Worm (Caenorhabditis elegans) whole organism, dauer: ENCODE data around the gene F44B9.5.
"Not testable (repeated sequence)": the region's sequence is repeated elsewhere in the genome, so short reads cannot be mapped to it uniquely, and the experiment has no call there.

Experiments used
- unc-62 ChIP-seq: sonication (generic microtip); optimal IDR thresholded peaks from 2 replicates; lab custom pipeline; 2017; ENCODE audit warnings: missing biosample characterization, missing genetic modification reagents, missing genetic modification characterization

The F44B9.5 gene

DNA sequence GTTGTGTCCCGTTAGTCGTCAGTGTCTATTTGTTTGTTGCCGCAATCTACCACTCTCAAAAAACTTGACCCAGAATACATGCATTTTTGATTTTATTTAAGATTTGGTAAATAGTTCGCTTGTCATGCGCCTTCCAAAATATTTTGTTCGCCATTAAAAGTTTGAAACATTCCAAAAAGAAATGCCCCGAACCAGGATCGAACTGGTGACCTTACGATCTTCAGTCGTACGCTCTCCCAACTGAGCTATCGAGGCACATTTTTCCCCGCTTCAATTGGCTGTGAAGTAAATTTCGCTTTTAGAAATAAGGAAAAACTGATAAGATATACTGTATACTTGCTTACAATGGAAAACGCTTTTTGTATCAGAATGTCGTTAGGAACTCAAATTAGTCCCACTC, 38.0 kb downstream of the F44B9.5 start:
- TF ChIP-seq unc-62: no peak

DNA sequence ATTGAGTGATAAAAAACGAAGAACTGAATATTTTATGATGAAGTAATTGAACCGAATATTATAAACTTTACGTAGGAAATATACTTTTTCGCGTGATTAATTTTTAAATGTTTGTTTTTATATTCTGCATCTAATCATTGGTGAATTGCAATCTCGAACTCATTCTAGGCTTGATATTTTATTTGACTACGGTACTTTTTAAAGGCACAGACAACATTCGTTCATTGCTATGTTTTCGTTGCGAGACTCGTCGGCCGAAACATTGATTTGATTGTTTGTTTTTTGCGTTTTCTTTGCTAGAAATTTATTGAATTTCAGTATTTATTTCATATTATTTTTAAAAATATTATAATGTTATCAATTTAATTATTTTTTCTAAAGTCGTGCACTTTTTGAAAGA, 38.6 kb downstream of the F44B9.5 start, which contains the start of gene C06G4.4:
Gene C06G4.4 (minus strand): TSS at position 36 of the 400 bp plus-strand sequence.
- no peak for TF ChIP-seq unc-62

DNA sequence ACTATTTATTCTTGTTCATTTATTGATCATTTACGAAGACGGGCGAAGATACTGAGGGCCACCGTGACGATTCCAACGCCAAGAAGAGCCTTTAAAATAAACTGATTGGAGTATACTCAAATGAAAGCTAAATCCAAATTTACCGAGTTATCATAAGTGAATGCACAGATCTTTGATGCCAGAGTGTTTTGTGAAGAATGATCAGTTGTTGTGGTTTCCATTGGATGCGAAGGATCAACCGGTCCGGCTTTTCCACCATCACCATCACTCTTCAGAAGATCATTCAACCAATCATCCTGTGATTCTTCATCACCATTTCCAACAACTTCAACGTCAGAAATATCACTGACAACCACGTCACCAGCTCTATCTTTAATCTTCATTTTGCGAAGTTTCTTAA, 39.1 kb downstream of the F44B9.5 start:
- no peak for TF ChIP-seq unc-62

DNA sequence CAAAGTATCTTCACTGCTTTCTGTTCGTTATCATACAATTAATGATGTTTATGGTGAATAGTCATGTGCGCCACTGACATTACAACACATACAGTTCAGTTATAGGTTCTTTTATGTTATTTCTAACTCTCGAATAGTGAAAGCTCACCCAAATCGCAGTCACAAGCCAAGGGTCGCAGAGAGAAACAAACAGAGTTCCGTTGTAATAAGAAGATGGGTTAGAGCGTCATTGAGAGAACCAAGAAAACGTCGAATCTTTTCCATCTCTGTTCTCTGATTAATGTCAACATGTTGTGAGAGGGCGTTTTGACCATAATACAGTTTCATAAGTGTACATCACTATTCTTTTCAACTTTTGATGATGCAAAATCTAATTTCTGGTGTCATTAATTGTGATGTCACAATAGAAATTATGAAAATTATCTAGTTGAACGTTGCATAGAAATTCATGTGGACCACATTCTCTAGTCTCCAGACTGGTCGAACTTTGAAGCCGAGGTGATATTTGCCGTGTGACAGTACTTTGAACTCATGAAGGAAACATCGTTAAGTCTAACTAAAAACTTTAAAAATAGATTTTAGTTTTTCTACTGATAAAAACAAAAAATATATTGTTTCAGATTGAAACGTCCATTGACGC, 42.2 kb downstream of the F44B9.5 start:
- TF ChIP-seq unc-62: no peak

DNA sequence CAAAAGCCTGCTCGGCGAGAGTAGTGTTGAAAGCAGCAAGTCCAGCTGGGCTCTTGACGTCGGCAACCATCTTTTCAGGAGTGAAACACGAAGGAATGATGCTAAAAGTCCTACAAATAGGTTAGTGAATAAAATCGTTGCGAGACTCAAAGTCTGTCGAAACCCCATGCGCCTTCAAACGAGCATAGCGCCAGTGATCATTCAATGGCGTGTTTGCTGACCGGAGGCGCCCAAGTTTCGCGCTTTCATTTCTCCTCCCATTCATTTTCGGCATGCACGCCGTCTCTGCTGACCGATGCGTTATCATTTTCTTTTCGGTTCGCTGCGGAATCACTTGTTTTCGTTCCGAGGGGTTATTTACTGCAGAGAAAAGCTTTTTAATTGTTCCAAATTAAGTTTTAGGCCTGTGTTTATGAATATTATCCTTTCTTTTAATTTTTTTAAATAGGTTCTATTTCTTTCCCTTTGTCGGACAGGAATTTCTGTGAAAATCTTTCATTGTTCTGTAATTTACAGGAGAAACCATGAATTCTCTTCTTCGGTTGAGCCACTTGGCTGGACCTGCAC, 43.1 kb downstream of the F44B9.5 start, which contains the start of the genes eef-1B.1 and aco-2:
Gene eef-1B.1 (minus strand): TSS at position 186 of the 567 bp plus-strand sequence.
Gene aco-2 (plus strand): TSS at position 517 of the 567 bp plus-strand sequence.
- TF ChIP-seq unc-62: no peak

DNA sequence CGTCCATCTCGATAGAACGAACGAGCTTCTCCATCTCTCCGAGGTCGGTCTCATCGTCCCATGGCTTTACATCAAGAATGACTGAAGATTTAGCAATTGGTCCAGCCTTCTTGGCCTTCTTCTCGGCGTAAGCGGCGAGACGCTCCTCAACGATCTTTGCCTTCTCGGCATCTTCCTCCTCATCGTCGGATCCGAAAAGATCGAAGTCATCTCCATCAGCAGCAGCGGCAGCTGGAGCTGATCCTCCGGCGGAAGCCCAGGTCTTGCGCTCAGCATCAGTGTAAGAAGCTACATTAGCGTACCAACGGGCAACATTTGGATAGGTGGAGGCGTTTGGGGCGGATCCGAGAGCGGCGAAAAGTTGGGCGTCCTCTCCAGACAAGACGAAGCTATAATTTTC, 43.7 kb downstream of the F44B9.5 start:
- no peak for TF ChIP-seq unc-62

DNA sequence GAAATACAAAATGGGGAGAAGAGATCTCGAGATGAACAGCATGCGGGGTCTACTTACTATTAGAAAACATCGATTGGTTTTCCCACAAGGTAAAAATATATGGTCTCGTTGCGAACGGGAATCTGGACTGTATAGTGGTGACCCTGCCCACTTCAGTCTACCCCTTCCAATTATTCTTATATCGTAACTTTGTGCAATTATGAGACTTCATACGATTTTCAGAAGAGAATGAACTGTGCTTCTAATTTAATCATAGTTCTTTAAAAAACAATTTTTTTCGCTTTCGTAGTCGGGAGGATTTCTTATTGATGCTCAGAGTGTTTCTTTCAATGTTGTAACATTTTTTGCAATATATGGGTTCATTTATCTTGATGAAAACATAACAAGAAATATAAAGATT, 44.3 kb downstream of the F44B9.5 start, which contains the start of gene F54H12.5:
Gene F54H12.5 (minus strand): TSS at position 101 of the 400 bp plus-strand sequence.
- TF ChIP-seq unc-62: no peak

DNA sequence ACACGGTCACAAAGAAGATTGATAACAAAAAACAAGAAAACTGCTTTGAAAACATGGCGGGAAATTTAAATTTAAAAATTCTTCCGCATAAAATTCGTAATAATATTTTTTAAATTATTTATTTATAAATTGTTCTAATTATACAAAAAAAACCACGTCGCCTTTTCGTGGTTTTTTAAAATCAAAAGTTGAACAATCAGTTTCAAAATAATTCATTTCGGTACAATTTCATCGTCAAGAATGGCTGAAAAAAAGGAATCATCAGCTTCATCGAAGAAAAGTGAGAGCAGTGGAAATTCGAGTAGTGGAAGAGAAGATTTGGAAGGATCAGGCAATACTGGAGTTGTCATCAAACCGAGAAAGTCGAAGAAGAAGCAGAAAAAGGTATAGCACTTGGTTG, 47.2 kb downstream of the F44B9.5 start, which contains the start of the genes F54H12.8 and F54H12.7:
Gene F54H12.8 (minus strand): TSS at position 101 of the 400 bp plus-strand sequence.
Gene F54H12.7 (plus strand): TSS at position 229 of the 400 bp plus-strand sequence.
- TF ChIP-seq unc-62: no peak

DNA sequence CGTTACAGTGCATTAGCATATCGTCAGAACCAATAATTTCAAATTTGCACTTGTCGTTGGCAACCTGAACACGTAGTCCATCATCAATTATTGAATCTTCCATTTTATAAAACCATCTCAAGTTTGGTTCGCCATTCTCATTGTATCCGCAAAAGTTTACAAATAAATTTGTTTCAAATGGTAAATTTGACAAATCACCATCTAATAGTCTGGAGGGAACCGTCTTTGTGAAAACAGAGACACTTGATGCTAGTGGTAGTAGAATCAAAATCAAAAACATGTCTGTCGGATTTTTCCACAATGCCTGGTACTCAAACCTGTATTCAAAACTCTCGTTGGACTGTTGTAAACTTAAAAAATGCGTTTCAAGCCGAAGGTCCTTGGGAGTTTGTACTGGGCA, 52.1 kb downstream of the F44B9.5 start, which contains the start of gene F54H12.2:
Gene F54H12.2 (plus strand): TSS at position 301 of the 400 bp plus-strand sequence.
- TF ChIP-seq unc-62: not testable (repeated sequence)
